Worm (Caenorhabditis elegans): ENCODE results near the gene C35D10.5.

ce11 chrIII:4870478-4870877, 8.3 kb downstream of the C35D10.5 start, which contains the start of gene gipc-1:
- TF ChIP-seq blmp-1 (tag; optimal IDR thresholded peaks at IDR 0.05) (no peak), pha-4 (tag; optimal IDR thresholded peaks at IDR 0.05) (no peak), tbx-8 (GFP tag; optimal IDR thresholded peaks at IDR 0.05) (no peak), nhr-76 (tag; optimal IDR thresholded peaks at IDR 0.05) (no peak), lsy-2 (tag; optimal IDR thresholded peaks at IDR 0.05) (no peak), nhr-237 (tag; optimal IDR thresholded peaks at IDR 0.05) (no peak), snpc-4 (tag; optimal IDR thresholded peaks at IDR 0.05) (no peak), mls-2 (tag; optimal IDR thresholded peaks at IDR 0.05) (no peak), unc-62 (GFP tag; optimal IDR thresholded peaks at IDR 0.05) (no peak)

Data from whole organism, mixed stage, embryonic.